Fruit fly (Drosophila melanogaster): Measurements from ENCODE around the gene Cpr78Cc.

Gene Cpr78Cc

dm6 chr3L:21317416-21318259 lies 17.3 kb downstream of the Cpr78Cc start, which contains the start of gene Pc (continued):
- no peak for TF ChIP-seq Taf1 (GFP tag; IDR thresholded peaks at IDR 0.05)
- TF ChIP-seq onecut (GFP tag; IDR thresholded peaks at IDR 0.05), result peak; percentile 18; the same call in 1 of the 2 replicates
- peak; percentile 17 for TF ChIP-seq grau (tag; optimal IDR thresholded peaks at IDR 0.05)
- no peak for TF ChIP-seq C15 (GFP tag; IDR thresholded peaks at IDR 0.05)
- peak; percentile 11 to 16 for TF ChIP-seq dpn (GFP tag; optimal IDR thresholded peaks at IDR 0.05)
- TF ChIP-seq bsh (GFP tag; optimal IDR thresholded peaks at IDR 0.05), result no peak
- TF ChIP-seq CG12155 (GFP tag; optimal IDR thresholded peaks at IDR 0.05), result peak; percentile 49
- no peak for TF ChIP-seq Dbx (GFP tag; IDR thresholded peaks at IDR 0.05)
- no peak for TF ChIP-seq emc (GFP tag; optimal IDR thresholded peaks at IDR 0.05)
- TF ChIP-seq Atf3 (GFP tag; optimal IDR thresholded peaks at IDR 0.05), result no peak
- TF ChIP-seq CG7987 (GFP tag; optimal IDR thresholded peaks at IDR 0.05), result no peak
- no peak for TF ChIP-seq ken (GFP tag; IDR thresholded peaks at IDR 0.05)
- no peak for TF ChIP-seq CG17385 (GFP tag; optimal IDR thresholded peaks at IDR 0.05)
- no peak for TF ChIP-seq gce (GFP tag; IDR thresholded peaks at IDR 0.05)
- TF ChIP-seq trh (GFP tag; optimal IDR thresholded peaks at IDR 0.05), result no peak
- TF ChIP-seq MBD-R2 (GFP tag; IDR thresholded peaks at IDR 0.05), result peak; percentile 80
- no peak for TF ChIP-seq CG12391 (tag; optimal IDR thresholded peaks at IDR 0.05)
- TF ChIP-seq Atf6 (GFP tag; IDR thresholded peaks at IDR 0.05), result no peak
- no peak for TF ChIP-seq MTF-1 (GFP tag; optimal IDR thresholded peaks at IDR 0.05; ENCODE audit: borderline replicate concordance)
- TF ChIP-seq CG10654 (GFP tag; optimal IDR thresholded peaks at IDR 0.05), result no peak
- no peak for TF ChIP-seq Nf-YA (GFP tag; IDR thresholded peaks at IDR 0.05)
- peak; percentile 83 for TF ChIP-seq inv (GFP tag; IDR thresholded peaks at IDR 0.05; ENCODE audit: partially characterized antibody)
- no peak for TF ChIP-seq CG10565 (GFP tag; optimal IDR thresholded peaks at IDR 0.05)
- peak; percentile 26; the same call in 1 of the 2 replicates for TF ChIP-seq wdn (GFP tag; IDR thresholded peaks at IDR 0.05)
- TF ChIP-seq hth (optimal IDR thresholded peaks at IDR 0.05), result no peak
- TF ChIP-seq tll (GFP tag; optimal IDR thresholded peaks at IDR 0.05), result peak in 1 of 2 experiments; percentile 46
- TF ChIP-seq CG16815 (GFP tag; optimal IDR thresholded peaks at IDR 0.05), result no peak
- TF ChIP-seq CG31365 (tag; optimal IDR thresholded peaks at IDR 0.05), result no peak
- peak; percentile 3 for TF ChIP-seq lilli (GFP tag; optimal IDR thresholded peaks at IDR 0.05)
- TF ChIP-seq otp (GFP tag; IDR thresholded peaks at IDR 0.05), result no peak
- peak; percentile 87 for TF ChIP-seq pita (GFP tag; optimal IDR thresholded peaks at IDR 0.05)
- no peak for TF ChIP-seq Mad (GFP tag; optimal IDR thresholded peaks at IDR 0.05)
- peak; percentile 83 for TF ChIP-seq HmgD (GFP tag; optimal IDR thresholded peaks at IDR 0.05)
- TF ChIP-seq nmo (GFP tag; optimal IDR thresholded peaks at IDR 0.05), result peak; percentile 67
- TF ChIP-seq CG9797 (GFP tag; optimal IDR thresholded peaks at IDR 0.05), result peak; percentile 88
- TF ChIP-seq CG12236 (GFP tag; optimal IDR thresholded peaks at IDR 0.05), result no peak
- no peak; the same call in 1 of the 2 replicates for TF ChIP-seq vvl (GFP tag; IDR thresholded peaks at IDR 0.05)
- no peak for TF ChIP-seq cwo (GFP tag; optimal IDR thresholded peaks at IDR 0.05)
- peak; percentile 32 for TF ChIP-seq CG15601 (tag; optimal IDR thresholded peaks at IDR 0.05)
- TF ChIP-seq ssp (GFP tag; IDR thresholded peaks at IDR 0.05), result 0 out of 2 replicates have a peak, but pooled peaks have one; percentile 12
- no peak for TF ChIP-seq kni (GFP tag; optimal IDR thresholded peaks at IDR 0.05)
- TF ChIP-seq insv (GFP tag; optimal IDR thresholded peaks at IDR 0.05), result no peak
- TF ChIP-seq BEAF-32 (GFP tag; optimal IDR thresholded peaks at IDR 0.05), result peak; percentile 92
- TF ChIP-seq Xrp1 (GFP tag; IDR thresholded peaks at IDR 0.05), result no peak
- TF ChIP-seq CG1647 (GFP tag; optimal IDR thresholded peaks at IDR 0.05), result no peak
- no peak for TF ChIP-seq CG6854 (GFP tag; optimal IDR thresholded peaks at IDR 0.05)
- no peak for TF ChIP-seq CG10274 (GFP tag; optimal IDR thresholded peaks at IDR 0.05)
- TF ChIP-seq CG11398 (GFP tag; optimal IDR thresholded peaks at IDR 0.05), result no peak
- TF ChIP-seq Scr (GFP tag; IDR thresholded peaks at IDR 0.05; ENCODE audit: partially characterized antibody), result peak; percentile 81
